Fruit fly (Drosophila melanogaster): ENCODE results near the gene CG34164.

Gene CG34164

dm6 chr2L:12026458-12027431 lies 29.4 kb upstream of the CG34164 start (continued):
- TF ChIP-seq mld (GFP tag; IDR thresholded peaks at IDR 0.05; ENCODE audit: partially characterized antibody) = no peak
- peak; percentile 74 for TF ChIP-seq CG1603 (tag; optimal IDR thresholded peaks at IDR 0.05)
- TF ChIP-seq CG33557 (GFP tag; optimal IDR thresholded peaks at IDR 0.05) = no peak
- TF ChIP-seq Ets97D (GFP tag; optimal IDR thresholded peaks at IDR 0.05) = no peak
- no peak for TF ChIP-seq ftz-f1 (GFP tag; optimal IDR thresholded peaks at IDR 0.05)
- peak; percentile 35; the same call in 1 of the 2 replicates for TF ChIP-seq Lim3 (GFP tag; IDR thresholded peaks at IDR 0.05)
- peak; percentile 30 for TF ChIP-seq CG2116 (GFP tag; optimal IDR thresholded peaks at IDR 0.05)
- TF ChIP-seq dmrt99B (tag; optimal IDR thresholded peaks at IDR 0.05) = peak; percentile 48
- peak; percentile 3 for TF ChIP-seq Dp (GFP tag; optimal IDR thresholded peaks at IDR 0.05)
- TF ChIP-seq pita (GFP tag; optimal IDR thresholded peaks at IDR 0.05) = no peak
- no peak for TF ChIP-seq CG15011 (GFP tag; optimal IDR thresholded peaks at IDR 0.05)
- no peak for TF ChIP-seq CG8478 (optimal IDR thresholded peaks at IDR 0.05)
- TF ChIP-seq Nf-YC (tag; optimal IDR thresholded peaks at IDR 0.05) = peak; percentile 52
- TF ChIP-seq jumu (GFP tag; optimal IDR thresholded peaks at IDR 0.05) = peak; percentile 5
- no peak for TF ChIP-seq vfl (GFP tag; optimal IDR thresholded peaks at IDR 0.05)
- no peak for TF ChIP-seq CTCF (GFP tag; optimal IDR thresholded peaks at IDR 0.05)
- TF ChIP-seq CG2889 (GFP tag; IDR thresholded peaks at IDR 0.05) = 0 out of 3 replicates have a peak, but pooled peaks have one; percentile 31
- TF ChIP-seq CG10979 (tag; optimal IDR thresholded peaks at IDR 0.05) = peak; percentile 62
- peak; percentile 63 for TF ChIP-seq org-1 (GFP tag; optimal IDR thresholded peaks at IDR 0.05)
- peak; percentile 75 for TF ChIP-seq Drgx (GFP tag; IDR thresholded peaks at IDR 0.05)
- TF ChIP-seq CG12744 (GFP tag; optimal IDR thresholded peaks at IDR 0.05) = no peak
- peak; percentile 51; the same call in 1 of the 3 replicates for TF ChIP-seq H15 (GFP tag; IDR thresholded peaks at IDR 0.05)
- TF ChIP-seq aop (GFP tag; IDR thresholded peaks at IDR 0.05) = no peak
- TF ChIP-seq Sry-δ (GFP tag; optimal IDR thresholded peaks at IDR 0.05) = peak; percentile 29
- no peak for TF ChIP-seq CG1647 (GFP tag; optimal IDR thresholded peaks at IDR 0.05)
- no peak for TF ChIP-seq cas (GFP tag; IDR thresholded peaks at IDR 0.05)
- TF ChIP-seq CG9437 (GFP tag; optimal IDR thresholded peaks at IDR 0.05) = peak; percentile 83
- TF ChIP-seq ase (GFP tag; IDR thresholded peaks at IDR 0.05) = peak; percentile 29; the same call in 1 of the 3 replicates
- TF ChIP-seq CG30403 (GFP tag; optimal IDR thresholded peaks at IDR 0.05) = peak; percentile 75
- TF ChIP-seq CG11723 (GFP tag; optimal IDR thresholded peaks at IDR 0.05) = peak; percentile 19
- peak; percentile 69 for TF ChIP-seq CG12391 (tag; optimal IDR thresholded peaks at IDR 0.05)
- TF ChIP-seq gsb (GFP tag; IDR thresholded peaks at IDR 0.05) = no peak

dm6 chr2L:12027435-12027834 lies 28.7 kb upstream of the CG34164 start, which contains the start of gene dmGlut:
dmGlut (plus strand) TSS chr2L:12027438.
- TF ChIP-seq shn (GFP tag; optimal IDR thresholded peaks at IDR 0.05) = no peak
- no peak for TF ChIP-seq Hr51 (GFP tag; optimal IDR thresholded peaks at IDR 0.05)
- no peak for TF ChIP-seq Gug (GFP tag; IDR thresholded peaks at IDR 0.05)
- no peak for TF ChIP-seq zfh2 (GFP tag; optimal IDR thresholded peaks at IDR 0.05)
- peak; percentile 23 for TF ChIP-seq Jarid2 (GFP tag; optimal IDR thresholded peaks at IDR 0.05)
- TF ChIP-seq al (GFP tag; IDR thresholded peaks at IDR 0.05) = no peak
- TF ChIP-seq ara (GFP tag; IDR thresholded peaks at IDR 0.05) = 0 out of 2 replicates have a peak, but pooled peaks have one; percentile 5
- no peak for TF ChIP-seq pita (GFP tag; optimal IDR thresholded peaks at IDR 0.05)
- TF ChIP-seq HLH54F (GFP tag; optimal IDR thresholded peaks at IDR 0.05) = no peak
- no peak for TF ChIP-seq Hr78 (GFP tag; optimal IDR thresholded peaks at IDR 0.05)
- no peak for TF ChIP-seq sr (GFP tag; IDR thresholded peaks at IDR 0.05)
- no peak for TF ChIP-seq H15 (GFP tag; IDR thresholded peaks at IDR 0.05)
- TF ChIP-seq Doc2 (GFP tag; IDR thresholded peaks at IDR 0.05) = no peak
- TF ChIP-seq gcm (GFP tag; optimal IDR thresholded peaks at IDR 0.05) = no peak
- TF ChIP-seq CG15514 (GFP tag; optimal IDR thresholded peaks at IDR 0.05) = no peak
- TF ChIP-seq sqz (GFP tag; optimal IDR thresholded peaks at IDR 0.05) = no peak
- no peak for TF ChIP-seq zen2 (GFP tag; IDR thresholded peaks at IDR 0.05; ENCODE audit: partially characterized antibody)
- TF ChIP-seq CG7372 (GFP tag; IDR thresholded peaks at IDR 0.05) = no peak
- TF ChIP-seq dm (GFP tag; optimal IDR thresholded peaks at IDR 0.05) = no peak
- TF ChIP-seq kah (GFP tag; optimal IDR thresholded peaks at IDR 0.05) = no peak
- TF ChIP-seq danr (GFP tag; IDR thresholded peaks at IDR 0.05) = no peak
